Fruit fly (Drosophila melanogaster): ENCODE measurements around the gene Reps.
A peak's percentile ranks its signal among the peaks of the same experiment; 100 is the strongest.

Gene Reps

dm6 chr2L:11057333-11058110 is 48.9 kb downstream of the Reps start (continued):
- TF ChIP-seq CG11723 (GFP tag; optimal IDR thresholded peaks at IDR 0.05) (peak; percentile 56), Ssrp (tag; optimal IDR thresholded peaks at IDR 0.05) (peak; percentile 68), kay (GFP tag; optimal IDR thresholded peaks at IDR 0.05) (peak; percentile 52), NK7.1 (GFP tag; optimal IDR thresholded peaks at IDR 0.05) (no peak), Spps (tag; optimal IDR thresholded peaks at IDR 0.05) (peak; percentile 1), Nf-YB (GFP tag; optimal IDR thresholded peaks at IDR 0.05) (peak; percentile 45), CG10147 (GFP tag; optimal IDR thresholded peaks at IDR 0.05) (peak; percentile 68), CG1024 (GFP tag; IDR thresholded peaks at IDR 0.05) (peak; percentile 45; the same call in 1 of the 2 replicates), MBD-R2 (GFP tag; IDR thresholded peaks at IDR 0.05) (no peak; the same call in 1 of the 2 replicates), CG9727 (GFP tag; optimal IDR thresholded peaks at IDR 0.05) (peak; percentile 77), dati (GFP tag; IDR thresholded peaks at IDR 0.05) (no peak), CG15601 (tag; optimal IDR thresholded peaks at IDR 0.05) (peak; percentile 45), mam (GFP tag; optimal IDR thresholded peaks at IDR 0.05) (peak; percentile 46), en (GFP tag; optimal IDR thresholded peaks at IDR 0.05) (no peak), CG15269 (tag; optimal IDR thresholded peaks at IDR 0.05) (peak; percentile 81), Adf1 (GFP tag; IDR thresholded peaks at IDR 0.05) (peak; percentile 29), CG8290 (GFP tag; optimal IDR thresholded peaks at IDR 0.05) (peak; percentile 35), CG8290 (tag; optimal IDR thresholded peaks at IDR 0.05) (peak; percentile 25 to 44), bab2 (GFP tag; optimal IDR thresholded peaks at IDR 0.05) (peak; percentile 54), Abd-B (GFP tag; optimal IDR thresholded peaks at IDR 0.05) (peak; percentile 66), slou (GFP tag; optimal IDR thresholded peaks at IDR 0.05) (no peak), ind (GFP tag; optimal IDR thresholded peaks at IDR 0.05) (peak; percentile 40), CG10209 (GFP tag; optimal IDR thresholded peaks at IDR 0.05) (peak; percentile 79), CG1529 (GFP tag; optimal IDR thresholded peaks at IDR 0.05) (peak; percentile 87), dmrt11E (tag; optimal IDR thresholded peaks at IDR 0.05) (peak; percentile 66), CG32767 (GFP tag; IDR thresholded peaks at IDR 0.05) (peak; percentile 73; the same call in 1 of the 2 replicates), HHEX (GFP tag; optimal IDR thresholded peaks at IDR 0.05) (peak; percentile 65), Camta (GFP tag; optimal IDR thresholded peaks at IDR 0.05) (peak; percentile 47), CG13296 (GFP tag; optimal IDR thresholded peaks at IDR 0.05) (peak; percentile 77), Dref (GFP tag; IDR thresholded peaks at IDR 0.05) (no peak), CG15479 (GFP tag; optimal IDR thresholded peaks at IDR 0.05) (no peak), hbn (GFP tag; IDR thresholded peaks at IDR 0.05; ENCODE audit: partially characterized antibody) (no peak), wdn (GFP tag; IDR thresholded peaks at IDR 0.05) (peak; percentile 64), p53 (GFP tag; optimal IDR thresholded peaks at IDR 0.05) (no peak), CG2678 (tag; optimal IDR thresholded peaks at IDR 0.05) (peak; percentile 90), sna (GFP tag; IDR thresholded peaks at IDR 0.05; ENCODE audit: partially characterized antibody) (no peak), HLH54F (GFP tag; optimal IDR thresholded peaks at IDR 0.05) (peak; percentile 63), B-H1 (GFP tag; IDR thresholded peaks at IDR 0.05) (peak; percentile 71), bcd (GFP tag; optimal IDR thresholded peaks at IDR 0.05) (peak; percentile 55), CG4282 (GFP tag; optimal IDR thresholded peaks at IDR 0.05) (peak; percentile 21), CG42726 (GFP tag; IDR thresholded peaks at IDR 0.05; ENCODE audit: partially characterized antibody) (no peak), inv (GFP tag; IDR thresholded peaks at IDR 0.05; ENCODE audit: partially characterized antibody) (no peak), CG3407 (GFP tag; optimal IDR thresholded peaks at IDR 0.05) (peak; percentile 59), sc (optimal IDR thresholded peaks at IDR 0.05) (no peak), sc (GFP tag; optimal IDR thresholded peaks at IDR 0.05) (peak; percentile 50), Lhr (GFP tag; optimal IDR thresholded peaks at IDR 0.05) (peak; percentile 59), CG1832 (GFP tag; optimal IDR thresholded peaks at IDR 0.05) (no peak), CG15696 (tag; optimal IDR thresholded peaks at IDR 0.05) (no peak), Lpt (GFP tag; optimal IDR thresholded peaks at IDR 0.05) (no peak)

All from whole organism, embryonic.